Worm (Caenorhabditis elegans) whole organism, L4/young adult: ENCODE data around the gene ins-10.

Experiments used
- W03F9.2 ChIP-seq: fragments of 150-350 bp; optimal IDR thresholded peaks from 2 replicates; lab custom pipeline; 2014; ENCODE audit warnings: missing biosample characterization, missing genetic modification characterization
- dao-5 ChIP-seq: sonication (generic microtip); optimal IDR thresholded peaks from 2 replicates; lab custom pipeline; 2016; ENCODE audit warnings: missing genotype, missing genetic modification characterization, moderate library complexity, missing compliant biosample characterization
- him-1 ChIP-seq: sonication (generic microtip); optimal IDR thresholded peaks from 2 replicates; lab custom pipeline; 2016; ENCODE audit warnings: missing genotype, missing genetic modification reagents, missing genetic modification characterization, missing compliant biosample characterization

The ins-10 gene

ce11 chrV:14033649-14034048 lies at the start of gene ins-10:
ins-10 (plus strand) TSS chrV:14033949.
- no peak for TF ChIP-seq W03F9.2 (tag; lab: Kevin White, UChicago)
- TF ChIP-seq him-1 (tag; lab: Kevin White, UChicago): no peak
- no peak for TF ChIP-seq dao-5 (tag; lab: Kevin White, UChicago)

- TF ChIP-seq dao-5 (tag; lab: Kevin White, UChicago): no peak
Observed at ce11 chrV:13984828-13985227, 48.9 kb upstream of the ins-10 start, which contains the start of gene end-1. end-1 (plus strand) TSS chrV:13985128.

ce11 chrV:13986823-13987222 lies 46.9 kb upstream of the ins-10 start:
- TF ChIP-seq dao-5 (tag; lab: Kevin White, UChicago) (no peak), him-1 (tag; lab: Kevin White, UChicago) (no peak), W03F9.2 (tag; lab: Kevin White, UChicago) (no peak)

- no peak for TF ChIP-seq dao-5 (tag; lab: Kevin White, UChicago)
- TF ChIP-seq him-1 (tag; lab: Kevin White, UChicago): no peak
- TF ChIP-seq W03F9.2 (tag; lab: Kevin White, UChicago): no peak
Observed at ce11 chrV:13992485-13992884, 41.3 kb upstream of the ins-10 start, which contains the start of gene droe-4. droe-4 (plus strand) TSS chrV:13992656.

ce11 chrV:13993478-13993877 lies 40.3 kb upstream of the ins-10 start:
- no peak for TF ChIP-seq dao-5 (tag; lab: Kevin White, UChicago)
- TF ChIP-seq him-1 (tag; lab: Kevin White, UChicago): no peak
- TF ChIP-seq W03F9.2 (tag; lab: Kevin White, UChicago): no peak

- TF ChIP-seq him-1 (tag; lab: Kevin White, UChicago): no peak
- TF ChIP-seq dao-5 (tag; lab: Kevin White, UChicago): no peak
- no peak for TF ChIP-seq W03F9.2 (tag; lab: Kevin White, UChicago)
Observed at ce11 chrV:14001929-14002328, 31.8 kb upstream of the ins-10 start.

- TF ChIP-seq dao-5 (tag; lab: Kevin White, UChicago) (no peak), W03F9.2 (tag; lab: Kevin White, UChicago) (no peak), him-1 (tag; lab: Kevin White, UChicago) (no peak)
Observed at ce11 chrV:14002402-14002801, 31.3 kb upstream of the ins-10 start.

- TF ChIP-seq him-1 (tag; lab: Kevin White, UChicago) (no peak), dao-5 (tag; lab: Kevin White, UChicago) (no peak), W03F9.2 (tag; lab: Kevin White, UChicago) (no peak)
Observed at ce11 chrV:14003587-14004156, 30.1 kb upstream of the ins-10 start.

ce11 chrV:14004342-14004741 lies 29.4 kb upstream of the ins-10 start:
- no peak for TF ChIP-seq dao-5 (tag; lab: Kevin White, UChicago)
- TF ChIP-seq him-1 (tag; lab: Kevin White, UChicago): no peak
- TF ChIP-seq W03F9.2 (tag; lab: Kevin White, UChicago): no peak

ce11 chrV:14005812-14006211 lies 27.9 kb upstream of the ins-10 start, which contains the start of gene ric-7:
ric-7 (minus strand) TSS chrV:14005912.
- TF ChIP-seq W03F9.2 (tag; lab: Kevin White, UChicago) (no peak), dao-5 (tag; lab: Kevin White, UChicago) (no peak), him-1 (tag; lab: Kevin White, UChicago) (no peak)

- TF ChIP-seq dao-5 (tag; lab: Kevin White, UChicago) (no peak), W03F9.2 (tag; lab: Kevin White, UChicago) (no peak), him-1 (tag; lab: Kevin White, UChicago) (peak; percentile 50)
Observed at ce11 chrV:14006819-14007218, 26.9 kb upstream of the ins-10 start.

ce11 chrV:14008353-14008859 lies 25.3 kb upstream of the ins-10 start:
- TF ChIP-seq dao-5 (tag; lab: Kevin White, UChicago) (no peak), W03F9.2 (tag; lab: Kevin White, UChicago) (no peak), him-1 (tag; lab: Kevin White, UChicago) (no peak)

ce11 chrV:14010021-14010420 lies 23.7 kb upstream of the ins-10 start:
- no peak for TF ChIP-seq W03F9.2 (tag; lab: Kevin White, UChicago)
- TF ChIP-seq him-1 (tag; lab: Kevin White, UChicago): no peak
- TF ChIP-seq dao-5 (tag; lab: Kevin White, UChicago): no peak

ce11 chrV:14011427-14011826 lies 22.3 kb upstream of the ins-10 start:
- TF ChIP-seq W03F9.2 (tag; lab: Kevin White, UChicago): no peak
- TF ChIP-seq him-1 (tag; lab: Kevin White, UChicago): no peak
- no peak for TF ChIP-seq dao-5 (tag; lab: Kevin White, UChicago)
